Worm (Caenorhabditis elegans) whole organism, L4 larva: ENCODE measurements around the gene str-1.

Experiments
- F10B5.3 ChIP-seq: sonication (generic microtip); optimal IDR thresholded peaks from 2 replicates; lab custom pipeline; 2016; ENCODE audit warnings: mild to moderate bottlenecking, missing genetic modification characterization, missing compliant biosample characterization
- F26F4.8 ChIP-seq: fragments of 200-800 bp; sonication (Bioruptor generic); conservative IDR thresholded peaks from 2 replicates; pipeline ENCODE4 v1.3.6; 2022; ENCODE audit warnings: missing genetic modification characterization, missing compliant biosample characterization
- F44E2.7 ChIP-seq: fragments of 200-800 bp; sonication (Bioruptor generic); IDR thresholded peaks from 2 replicates; pipeline ENCODE4 v2.1.2; 2022; ENCODE audit warnings: missing genetic modification characterization, missing compliant biosample characterization
- F49E8.2 ChIP-seq: sonication (generic microtip); optimal IDR thresholded peaks from 2 replicates; lab custom pipeline; 2016; ENCODE audit warnings: missing compliant biosample characterization, mild to moderate bottlenecking, missing genetic modification characterization, borderline replicate concordance
- T20F7.1 ChIP-seq: fragments of 200-800 bp; sonication (Bioruptor generic); optimal IDR thresholded peaks from 2 replicates; lab custom pipeline; 2018; ENCODE audit warnings: mild to moderate bottlenecking, missing genetic modification characterization, missing compliant biosample characterization
- Y48G9A.11 ChIP-seq: fragments of 200-800 bp; sonication (Bioruptor generic); IDR thresholded peaks from 2 replicates; pipeline ENCODE4 v1.3.6; 2022; ENCODE audit warnings: missing genetic modification reagents, missing genetic modification characterization, missing compliant biosample characterization
- Y75B8A.6 ChIP-seq: fragments of 200-800 bp; sonication (Bioruptor generic); IDR thresholded peaks from 2 replicates; pipeline ENCODE4 v1.3.6; 2022; ENCODE audit warnings: missing genetic modification reagents, missing genetic modification characterization, missing compliant biosample characterization
- aha-1 ChIP-seq: fragments of 150-350 bp; peaks from one replicate; lab custom pipeline; 2014; ENCODE audit warnings: missing biosample characterization, missing genetic modification characterization
- aly-2 ChIP-seq: sonication (generic microtip); optimal IDR thresholded peaks from 2 replicates; lab custom pipeline; 2018; ENCODE audit warnings: missing biosample characterization, missing genetic modification characterization
- ama-1 ChIP-seq: fragments of 150-350 bp; optimal IDR thresholded peaks from 2 replicates; lab custom pipeline; 2014; ENCODE audit warnings: inconsistent platforms, mixed read lengths
- attf-4 ChIP-seq: sonication (generic microtip); optimal IDR thresholded peaks from 3 replicates; lab custom pipeline; 2017; ENCODE audit warnings: missing biosample characterization, missing genetic modification characterization
- ceh-82 ChIP-seq: sonication (generic microtip); optimal IDR thresholded peaks from 2 replicates; lab custom pipeline; 2017; ENCODE audit warnings: missing biosample characterization, missing genetic modification characterization
- ces-1 ChIP-seq: fragments of 150-350 bp; sonication (generic microtip); optimal IDR thresholded peaks from 4 replicates; lab custom pipeline; 2014; ENCODE audit warnings: missing biosample characterization, missing genetic modification reagents, missing genetic modification characterization
- daf-19 ChIP-seq: fragments of 200-800 bp; sonication (Bioruptor generic); conservative IDR thresholded peaks from 2 replicates; pipeline ENCODE4 v1.3.6; 2022; ENCODE audit warnings: missing genetic modification characterization, missing compliant biosample characterization
- dpl-1 ChIP-seq: fragments of 150-350 bp; optimal IDR thresholded peaks from 2 replicates; lab custom pipeline; 2014; ENCODE audit warnings: missing biosample characterization, missing genetic modification reagents, missing genetic modification characterization
- duxl-1 ChIP-seq: sonication (generic microtip); optimal IDR thresholded peaks from 2 replicates; lab custom pipeline; 2016; ENCODE audit warnings: mild to moderate bottlenecking, missing genetic modification characterization, moderate library complexity, missing compliant biosample characterization; ENCODE audit not compliant: poor library complexity
- dve-1 ChIP-seq: sonication (generic microtip); optimal IDR thresholded peaks from 2 replicates; lab custom pipeline; 2017; ENCODE audit warnings: antibody characterized with exemption, mild to moderate bottlenecking, missing genetic modification characterization, missing compliant biosample characterization; ENCODE audit not compliant: insufficient read depth
- egl-27 ChIP-seq: sonication (generic microtip); optimal IDR thresholded peaks from 3 replicates; lab custom pipeline; 2017; ENCODE audit warnings: missing biosample characterization, missing genetic modification reagents, missing genetic modification characterization
- egl-43 ChIP-seq: fragments of 200-800 bp; sonication (Bioruptor generic); IDR thresholded peaks from 2 replicates; pipeline ENCODE4 v1.3.6; 2022; ENCODE audit warnings: missing genetic modification reagents, missing genetic modification characterization, missing compliant biosample characterization
- gei-8 ChIP-seq: fragments of 200-800 bp; sonication (Bioruptor generic); optimal IDR thresholded peaks from 2 replicates; lab custom pipeline; 2018; ENCODE audit warnings: mild to moderate bottlenecking, missing genetic modification characterization, missing compliant biosample characterization
- hlh-30 ChIP-seq: sonication (generic microtip); optimal IDR thresholded peaks from 2 replicates; lab custom pipeline; 2017; ENCODE audit warnings: antibody characterized with exemption, mild to moderate bottlenecking, missing genetic modification characterization, missing compliant biosample characterization; ENCODE audit not compliant: insufficient read depth
- hmg-1.1 ChIP-seq: fragments of 200-800 bp; sonication (Bioruptor generic); IDR thresholded peaks from 2 replicates; pipeline ENCODE4 v1.3.6; 2022; ENCODE audit warnings: missing genetic modification reagents, missing genetic modification characterization, missing compliant biosample characterization
- lin-1 ChIP-seq: fragments of 200-800 bp; sonication (Bioruptor generic); IDR thresholded peaks from 2 replicates; pipeline ENCODE4 v1.3.6; 2022; ENCODE audit warnings: missing genetic modification reagents, missing genetic modification characterization, missing compliant biosample characterization
- lsy-2 ChIP-seq, 2 experiments: fragments of 150-350 bp in 1 of 2; sonication (generic microtip) in 1 of 2; optimal IDR thresholded peaks; 2 replicates each; lab custom pipeline; 2014 to 2017; ENCODE audit warnings: missing biosample characterization in 2 of 2, missing genetic modification characterization in 2 of 2
- madf-9 ChIP-seq: fragments of 200-800 bp; sonication (Bioruptor generic); conservative IDR thresholded peaks from 2 replicates; pipeline ENCODE4 v1.3.6; 2022; ENCODE audit warnings: missing genetic modification reagents, missing genetic modification characterization, missing compliant biosample characterization
- mdl-1 ChIP-seq, 2 experiments: fragments of 150-350 bp in 1 of 2; sonication (generic microtip) in 1 of 2; optimal IDR thresholded peaks; 2 replicates each; lab custom pipeline; 2014 to 2017; ENCODE audit warnings: missing biosample characterization in 2 of 2, missing genetic modification characterization in 2 of 2
- mes-2 ChIP-seq: sonication (generic microtip); optimal IDR thresholded peaks from 2 replicates; lab custom pipeline; 2016; ENCODE audit warnings: missing genotype, mild to moderate bottlenecking, missing genetic modification characterization, missing compliant biosample characterization; ENCODE audit not compliant: poor library complexity, severe bottlenecking
- nhr-11 ChIP-seq: fragments of 150-350 bp; optimal IDR thresholded peaks from 2 replicates; lab custom pipeline; 2014; ENCODE audit warnings: missing biosample characterization, missing genetic modification characterization
- nhr-25 ChIP-seq: sonication (generic microtip); optimal IDR thresholded peaks from 2 replicates; lab custom pipeline; 2017; ENCODE audit warnings: missing genetic modification characterization, mild to moderate bottlenecking, missing compliant biosample characterization, antibody characterized with exemption, moderate library complexity, borderline replicate concordance; ENCODE audit not compliant: insufficient read depth
- nhr-28 ChIP-seq: fragments of 150-350 bp; optimal IDR thresholded peaks from 2 replicates; lab custom pipeline; 2014; ENCODE audit warnings: missing biosample characterization, missing genetic modification characterization
- nhr-6 ChIP-seq: fragments of 150-350 bp; optimal IDR thresholded peaks from 2 replicates; lab custom pipeline; 2014; ENCODE audit warnings: missing biosample characterization, missing genetic modification characterization
- nhr-76 ChIP-seq: fragments of 150-350 bp; optimal IDR thresholded peaks from 2 replicates; lab custom pipeline; 2014; ENCODE audit warnings: missing biosample characterization, missing genetic modification characterization
- php-3 ChIP-seq: fragments of 200-800 bp; sonication (Bioruptor generic); IDR thresholded peaks from 2 replicates; pipeline ENCODE4 v1.3.6; 2022; ENCODE audit warnings: missing genetic modification reagents, missing genetic modification characterization, missing compliant biosample characterization
- pqm-1 ChIP-seq: sonication (generic microtip); optimal IDR thresholded peaks from 2 replicates; lab custom pipeline; 2017; ENCODE audit warnings: missing biosample characterization, missing genetic modification characterization
- saeg-2 ChIP-seq: fragments of 200-800 bp; sonication (Bioruptor generic); IDR thresholded peaks from 2 replicates; pipeline ENCODE4 v1.3.6; 2022; ENCODE audit warnings: missing genetic modification reagents, missing genetic modification characterization, missing compliant biosample characterization
- sdz-12 ChIP-seq: fragments of 200-800 bp; sonication (Bioruptor generic); optimal IDR thresholded peaks from 2 replicates; lab custom pipeline; 2018; ENCODE audit warnings: mild to moderate bottlenecking, missing genetic modification characterization, missing compliant biosample characterization
- skn-1 ChIP-seq: fragments of 150-350 bp; optimal IDR thresholded peaks from 2 replicates; lab custom pipeline; 2014; ENCODE audit warnings: missing biosample characterization, missing genetic modification characterization
- spr-1 ChIP-seq: sonication (generic microtip); optimal IDR thresholded peaks from 2 replicates; lab custom pipeline; 2016; ENCODE audit warnings: mild to moderate bottlenecking, missing genetic modification characterization, missing compliant biosample characterization
- tag-97 ChIP-seq: fragments of 200-800 bp; sonication (Bioruptor generic); IDR thresholded peaks from 2 replicates; pipeline ENCODE4 v1.3.6; 2022; ENCODE audit warnings: missing genetic modification characterization, missing compliant biosample characterization
- tra-1 ChIP-seq: fragments of 200-800 bp; sonication (Bioruptor generic); IDR thresholded peaks from 2 replicates; pipeline ENCODE4 v1.3.6; 2022; ENCODE audit warnings: missing genetic modification reagents, missing genetic modification characterization, missing compliant biosample characterization
- unc-130 ChIP-seq: sonication (generic microtip); optimal IDR thresholded peaks from 2 replicates; lab custom pipeline; 2016; ENCODE audit warnings: missing genetic modification reagents, missing genetic modification characterization, missing compliant biosample characterization
- unc-39 ChIP-seq: sonication (generic microtip); optimal IDR thresholded peaks from 2 replicates; lab custom pipeline; 2017; ENCODE audit warnings: missing biosample characterization, missing genetic modification characterization
- unc-62 ChIP-seq, 3 experiments: fragments of 150-350 bp in 1 of 3; sonication (generic microtip); optimal IDR thresholded peaks in 2 of 3; peaks in 1 of 3; 1 replicate in 1 of 3; 2 replicates in 2 of 3; lab custom pipeline; 2014 to 2017; ENCODE audit warnings: missing biosample characterization in 3 of 3, missing genetic modification characterization in 3 of 3, missing genetic modification reagents in 3 of 3, missing genotype in 1 of 3
- vab-7 ChIP-seq: fragments of 200-800 bp; sonication (Bioruptor generic); IDR thresholded peaks from 2 replicates; pipeline ENCODE4 v1.3.6; 2022; ENCODE audit warnings: missing genetic modification reagents, missing genetic modification characterization, missing compliant biosample characterization
- zip-11 ChIP-seq: fragments of 200-800 bp; sonication (Bioruptor generic); IDR thresholded peaks from 2 replicates; pipeline ENCODE4 v1.3.6; 2022; ENCODE audit warnings: missing genetic modification characterization, missing compliant biosample characterization
- zip-2 ChIP-seq: fragments of 150-350 bp; optimal IDR thresholded peaks from 2 replicates; lab custom pipeline; 2014; ENCODE audit warnings: missing biosample characterization, missing genetic modification characterization

Gene str-1

ce11 chrIV:7173489-7173888 is at the start of gene str-1:
TSS of gene str-1 (plus strand) at chrIV:7173789.
- TF ChIP-seq attf-4 (tag; lab: Kevin White, UChicago) (no peak), gei-8 (GFP tag; lab: Kevin White, UChicago) (no peak), nhr-76 (tag; lab: Kevin White, UChicago) (no peak), tag-97 (GFP tag; lab: Robert Waterston, UW) (no peak), unc-39 (no peak), ceh-82 (tag; lab: Kevin White, UChicago) (no peak), mdl-1 (tag; optimal IDR thresholded peaks at IDR 0.05; lab: Kevin White, UChicago) (no peak), spr-1 (tag; lab: Kevin White, UChicago) (no peak), F49E8.2 (tag; lab: Kevin White, UChicago) (no peak), lsy-2 (tag; optimal IDR thresholded peaks at IDR 0.05; lab: Kevin White, UChicago) (no peak), unc-62 (GFP tag; optimal IDR thresholded peaks at IDR 0.05 in 1 of 2; lab: Kevin White, UChicago) (no peak), unc-62 (tag; optimal IDR thresholded peaks at IDR 0.05; lab: Kevin White, UChicago) (no peak)
- TF ChIP-seq, all 104 proteins: peak for 0

- peak; percentile 46 for TF ChIP-seq nhr-28 (tag; lab: Kevin White, UChicago)
- TF ChIP-seq F44E2.7: no peak
- TF ChIP-seq hlh-30: peak; percentile 72
Measured at ce11 chrIV:7131780-7132179, 41.8 kb upstream of the str-1 start, which contains the start of gene grsp-3. TSS of gene grsp-3 (minus strand) at chrIV:7131928.

- no peak for TF ChIP-seq Y48G9A.11 (GFP tag; lab: Robert Waterston, UW)
- TF ChIP-seq Y75B8A.6 (GFP tag; lab: Robert Waterston, UW): no peak
- no peak for TF ChIP-seq daf-19 (GFP tag; lab: Robert Waterston, UW)
- TF ChIP-seq zip-2: no peak
- TF ChIP-seq zip-11 (GFP tag; lab: Robert Waterston, UW): no peak
- no peak for TF ChIP-seq egl-27 (tag; lab: Kevin White, UChicago)
- TF ChIP-seq unc-62 (GFP tag; optimal IDR thresholded peaks at IDR 0.05 in 1 of 2; lab: Kevin White, UChicago): peak in 1 of 2 experiments; percentile 61
- TF ChIP-seq unc-62 (tag; optimal IDR thresholded peaks at IDR 0.05; lab: Kevin White, UChicago): no peak
- TF ChIP-seq aha-1 (tag; lab: Kevin White, UChicago): no peak
- TF ChIP-seq vab-7 (GFP tag; lab: Robert Waterston, UW): no peak
- TF ChIP-seq mes-2: peak; percentile 52
- no peak for TF ChIP-seq pqm-1 (tag; lab: Kevin White, UChicago)
- TF ChIP-seq nhr-11 (tag; lab: Kevin White, UChicago): no peak
- no peak for TF ChIP-seq tra-1 (GFP tag; lab: Robert Waterston, UW)
- TF ChIP-seq F49E8.2 (tag; lab: Kevin White, UChicago): no peak
- no peak for TF ChIP-seq spr-1 (tag; lab: Kevin White, UChicago)
- no peak for TF ChIP-seq skn-1
- no peak for TF ChIP-seq hmg-1.1 (GFP tag; lab: Robert Waterston, UW)
- TF ChIP-seq ces-1 (GFP tag; lab: Kevin White, UChicago): no peak
- TF ChIP-seq F26F4.8 (GFP tag; lab: Robert Waterston, UW): no peak
- TF ChIP-seq lin-1 (GFP tag; lab: Robert Waterston, UW): no peak
- no peak for TF ChIP-seq madf-9 (GFP tag; lab: Robert Waterston, UW)
- no peak for TF ChIP-seq sdz-12 (GFP tag; lab: Kevin White, UChicago)
- TF ChIP-seq dve-1: peak; percentile 7
- TF ChIP-seq lsy-2 (tag; optimal IDR thresholded peaks at IDR 0.05; lab: Kevin White, UChicago): peak in 1 of 2 experiments; percentile 43
- TF ChIP-seq saeg-2: no peak
- no peak for TF ChIP-seq T20F7.1 (GFP tag; lab: Kevin White, UChicago)
- no peak for TF ChIP-seq egl-43 (GFP tag; lab: Robert Waterston, UW)
- no peak for TF ChIP-seq gei-8 (GFP tag; lab: Kevin White, UChicago)
- TF ChIP-seq aly-2: no peak
- TF ChIP-seq F10B5.3 (tag; lab: Kevin White, UChicago): no peak
- peak; percentile 33 for TF ChIP-seq dpl-1
- TF ChIP-seq nhr-6 (tag; lab: Kevin White, UChicago): no peak
- TF ChIP-seq php-3 (GFP tag; lab: Robert Waterston, UW): no peak
- no peak for TF ChIP-seq duxl-1 (tag; lab: Kevin White, UChicago)
- no peak for TF ChIP-seq unc-130 (GFP tag; lab: Kevin White, UChicago)
- TF ChIP-seq ama-1: peak; percentile 11
- TF ChIP-seq nhr-25: no peak
Measured at ce11 chrIV:7133140-7133539, 40.4 kb upstream of the str-1 start, which contains the start of gene cyn-12. TSS of gene cyn-12 (minus strand) at chrIV:7133217.
